Worm (Caenorhabditis elegans) whole organism, L2 larva: ENCODE data around the gene ttr-25.

ENCODE experiments used
- F13H6.1 ChIP-seq: sonication (generic microtip); optimal IDR thresholded peaks from 2 replicates; lab custom pipeline; 2016; ENCODE audit warnings: missing genetic modification characterization, missing compliant biosample characterization
- Y55F3AM.14 ChIP-seq: fragments of 200-800 bp; sonication (Bioruptor generic); optimal IDR thresholded peaks from 2 replicates; lab custom pipeline; 2018; ENCODE audit warnings: mild to moderate bottlenecking, missing genetic modification characterization, missing compliant biosample characterization
- alr-1 ChIP-seq: fragments of 150-350 bp; optimal IDR thresholded peaks from 2 replicates; lab custom pipeline; 2014; ENCODE audit warnings: missing biosample characterization, missing genetic modification characterization
- aly-2 ChIP-seq: fragments of 150-350 bp; optimal IDR thresholded peaks from 2 replicates; lab custom pipeline; 2014; ENCODE audit warnings: missing biosample characterization, missing genetic modification characterization
- blmp-1 ChIP-seq: sonication (generic microtip); optimal IDR thresholded peaks from 2 replicates; lab custom pipeline; 2017; ENCODE audit warnings: missing genetic modification characterization, mild to moderate bottlenecking, missing compliant biosample characterization, antibody characterized with exemption, moderate library complexity; ENCODE audit not compliant: insufficient read depth
- ceh-16 ChIP-seq: fragments of 150-350 bp; optimal IDR thresholded peaks from 2 replicates; lab custom pipeline; 2014; ENCODE audit warnings: missing biosample characterization, missing genetic modification characterization
- ceh-82 ChIP-seq: fragments of 150-350 bp; optimal IDR thresholded peaks from 2 replicates; lab custom pipeline; 2014; ENCODE audit warnings: missing biosample characterization, missing genetic modification characterization
- crh-2 ChIP-seq: sonication (generic microtip); optimal IDR thresholded peaks from 2 replicates; lab custom pipeline; 2017; ENCODE audit warnings: missing biosample characterization, missing genetic modification characterization
- elt-1 ChIP-seq: fragments of 150-350 bp; optimal IDR thresholded peaks from 2 replicates; lab custom pipeline; 2014; ENCODE audit warnings: missing biosample characterization, missing genetic modification characterization
- elt-3 ChIP-seq: sonication (generic microtip); optimal IDR thresholded peaks from 2 replicates; lab custom pipeline; 2017; ENCODE audit warnings: missing biosample characterization, missing genetic modification characterization
- fos-1 ChIP-seq: fragments of 150-350 bp; optimal IDR thresholded peaks from 2 replicates; lab custom pipeline; 2014; ENCODE audit warnings: missing biosample characterization, missing genetic modification characterization
- gmeb-1 ChIP-seq: fragments of 150-350 bp; optimal IDR thresholded peaks from 2 replicates; lab custom pipeline; 2014; ENCODE audit warnings: missing biosample characterization, missing genetic modification characterization
- lin-11 ChIP-seq: fragments of 150-350 bp; sonication (generic microtip); optimal IDR thresholded peaks from 2 replicates; lab custom pipeline; 2014; ENCODE audit warnings: missing biosample characterization, missing genetic modification characterization, inconsistent platforms, mixed read lengths
- lin-13 ChIP-seq: fragments of 150-350 bp; optimal IDR thresholded peaks from 2 replicates; lab custom pipeline; 2014; ENCODE audit warnings: missing biosample characterization, missing genetic modification reagents, missing genetic modification characterization
- lin-39 ChIP-seq: fragments of 150-350 bp; optimal IDR thresholded peaks from 2 replicates; lab custom pipeline; 2014; ENCODE audit warnings: missing biosample characterization, missing genetic modification reagents, missing genetic modification characterization
- mab-5 ChIP-seq: fragments of 150-350 bp; optimal IDR thresholded peaks from 2 replicates; lab custom pipeline; 2014; ENCODE audit warnings: missing biosample characterization, missing genetic modification characterization
- mbf-1 ChIP-seq: sonication (generic microtip); optimal IDR thresholded peaks from 2 replicates; lab custom pipeline; 2017; ENCODE audit warnings: missing biosample characterization, missing genetic modification characterization
- mdl-1 ChIP-seq, 2 experiments: fragments of 150-350 bp in 1 of 2; sonication (generic microtip) in 1 of 2; optimal IDR thresholded peaks; 2 replicates each; lab custom pipeline; 2017; ENCODE audit warnings: missing biosample characterization in 2 of 2, missing genetic modification characterization in 2 of 2
- nhr-10 ChIP-seq: sonication (generic microtip); optimal IDR thresholded peaks from 2 replicates; lab custom pipeline; 2017; ENCODE audit warnings: missing biosample characterization, missing genetic modification characterization
- nhr-11 ChIP-seq: fragments of 150-350 bp; optimal IDR thresholded peaks from 2 replicates; lab custom pipeline; 2014; ENCODE audit warnings: missing biosample characterization, missing genetic modification characterization
- nhr-12 ChIP-seq: fragments of 150-350 bp; optimal IDR thresholded peaks from 2 replicates; lab custom pipeline; 2014; ENCODE audit warnings: missing biosample characterization, missing genetic modification characterization
- nhr-21 ChIP-seq: fragments of 150-350 bp; optimal IDR thresholded peaks from 2 replicates; lab custom pipeline; 2014; ENCODE audit warnings: missing biosample characterization, missing genetic modification characterization
- nhr-23 ChIP-seq: fragments of 150-350 bp; optimal IDR thresholded peaks from 2 replicates; lab custom pipeline; 2014; ENCODE audit warnings: missing biosample characterization, missing genetic modification reagents, missing genetic modification characterization
- nhr-237 ChIP-seq: fragments of 150-350 bp; optimal IDR thresholded peaks from 2 replicates; lab custom pipeline; 2014; ENCODE audit warnings: missing biosample characterization, missing genetic modification characterization
- nhr-25 ChIP-seq: fragments of 150-350 bp; sonication (generic microtip); optimal IDR thresholded peaks from 3 replicates; lab custom pipeline; 2014; ENCODE audit warnings: missing biosample characterization, missing genetic modification characterization
- nhr-6 ChIP-seq: fragments of 150-350 bp; optimal IDR thresholded peaks from 2 replicates; lab custom pipeline; 2014; ENCODE audit warnings: missing biosample characterization, missing genetic modification characterization
- nhr-77 ChIP-seq: fragments of 150-350 bp; optimal IDR thresholded peaks from 2 replicates; lab custom pipeline; 2014; ENCODE audit warnings: missing biosample characterization, missing genetic modification characterization
- peb-1 ChIP-seq: fragments of 150-350 bp; optimal IDR thresholded peaks from 2 replicates; lab custom pipeline; 2014; ENCODE audit warnings: missing biosample characterization, missing genetic modification characterization
- sem-4 ChIP-seq: fragments of 150-350 bp; optimal IDR thresholded peaks from 2 replicates; lab custom pipeline; 2014; ENCODE audit warnings: missing biosample characterization, missing genetic modification reagents, missing genetic modification characterization
- sma-3 ChIP-seq: sonication (generic microtip); optimal IDR thresholded peaks from 2 replicates; lab custom pipeline; 2016; ENCODE audit warnings: missing genetic modification reagents, missing genetic modification characterization, missing compliant biosample characterization
- snpc-4 ChIP-seq: fragments of 150-350 bp; optimal IDR thresholded peaks from 2 replicates; lab custom pipeline; 2014; ENCODE audit warnings: missing biosample characterization, missing genetic modification characterization
- unc-39 ChIP-seq: fragments of 150-350 bp; optimal IDR thresholded peaks from 2 replicates; lab custom pipeline; 2014; ENCODE audit warnings: missing biosample characterization, missing genetic modification characterization
- unc-55 ChIP-seq: fragments of 150-350 bp; sonication (generic microtip); optimal IDR thresholded peaks from 3 replicates; lab custom pipeline; 2014; ENCODE audit warnings: missing biosample characterization, missing genetic modification reagents, missing genetic modification characterization
- ztf-1 ChIP-seq: fragments of 200-800 bp; sonication (Bioruptor generic); conservative IDR thresholded peaks from 2 replicates; pipeline ENCODE4 v1.3.6; 2022; ENCODE audit warnings: missing genetic modification characterization, missing compliant biosample characterization
- ztf-11 ChIP-seq: sonication (generic microtip); optimal IDR thresholded peaks from 2 replicates; lab custom pipeline; 2017; ENCODE audit warnings: missing biosample characterization, missing genetic modification characterization
- ztf-4 ChIP-seq: fragments of 150-350 bp; optimal IDR thresholded peaks from 2 replicates; lab custom pipeline; 2014; ENCODE audit warnings: missing biosample characterization, missing genetic modification characterization

ttr-25 gene

DNA sequence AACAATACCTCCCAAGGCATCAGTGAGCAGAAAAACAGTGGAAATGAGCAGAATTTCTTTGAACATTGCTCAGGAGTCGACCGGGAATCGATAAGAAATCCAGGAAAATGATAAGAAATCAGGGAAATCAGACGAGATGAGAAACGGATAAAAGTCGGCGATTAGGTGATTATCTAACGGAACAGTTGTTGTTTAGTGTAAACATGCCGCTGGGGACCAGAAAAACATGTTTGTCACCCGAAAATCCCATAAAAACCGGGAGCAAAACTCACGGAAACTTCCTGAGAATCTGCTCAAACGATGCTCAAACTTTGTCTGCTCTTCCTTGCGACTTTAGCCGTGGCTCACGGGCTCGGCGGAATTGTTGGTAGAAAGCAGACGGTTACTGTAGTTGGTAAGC, at the start of gene ttr-25, which contains the start of gene ttr-24:
ttr-25 (plus strand) TSS at position 227 of the 400 bp plus-strand sequence.
ttr-24 (minus strand) TSS at position 156 of the 400 bp plus-strand sequence.
- TF ChIP-seq sem-4 (tag; lab: Kevin White, UChicago) (no peak), gmeb-1 (no peak), nhr-11 (no peak), alr-1 (tag; lab: Kevin White, UChicago) (no peak), nhr-6 (no peak)
- TF ChIP-seq, all 48 proteins: peak for 0

- TF ChIP-seq snpc-4 (tag; lab: Kevin White, UChicago) = no peak
- no peak for TF ChIP-seq nhr-23 (tag; lab: Kevin White, UChicago)
These were observed 49.7 kb upstream of the ttr-25 start for ce11 chrV:18506772-18507171.

DNA sequence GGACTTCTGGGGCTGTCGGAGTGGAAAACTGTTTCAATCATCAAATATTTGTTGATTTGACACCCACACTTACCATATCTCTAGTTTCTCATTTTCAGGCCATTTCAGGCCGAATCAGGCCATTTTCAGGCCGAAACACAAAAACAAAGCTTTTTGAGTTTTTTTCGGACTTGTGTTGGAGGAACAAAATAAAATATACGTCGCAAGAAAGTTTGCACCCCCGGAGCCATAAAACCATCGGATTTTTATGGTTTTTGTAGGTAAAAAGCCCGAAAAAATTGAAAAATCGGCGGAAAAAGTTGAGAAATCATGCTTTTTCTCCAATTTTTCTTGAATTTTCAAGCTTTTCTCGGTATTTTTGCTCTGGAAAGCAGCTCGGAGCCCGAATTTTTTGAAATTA, 48.0 kb upstream of the ttr-25 start, which contains the start of gene Y51A2D.1:
Y51A2D.1 (plus strand) TSS at position 301 of the 400 bp plus-strand sequence.
- TF ChIP-seq ztf-1 (GFP tag; lab: Robert Waterston, UW) (no peak), unc-39 (no peak), lin-11 (tag; lab: Kevin White, UChicago) (no peak), lin-39 (no peak), aly-2 (no peak), nhr-237 (tag; lab: Kevin White, UChicago) (no peak), nhr-12 (tag; lab: Kevin White, UChicago) (no peak), fos-1 (tag; lab: Kevin White, UChicago) (no peak), mdl-1 (tag; optimal IDR thresholded peaks at IDR 0.05; lab: Kevin White, UChicago) (no peak), crh-2 (tag; lab: Kevin White, UChicago) (no peak), nhr-6 (no peak), nhr-77 (tag; lab: Kevin White, UChicago) (no peak), unc-55 (no peak)

ce11 chrV:18511847-18512246, 44.7 kb upstream of the ttr-25 start:
- TF ChIP-seq lin-13 (GFP tag; lab: Kevin White, UChicago) = no peak
- TF ChIP-seq F13H6.1 (tag; lab: Kevin White, UChicago) = no peak
- no peak for TF ChIP-seq nhr-23 (tag; lab: Kevin White, UChicago)
- TF ChIP-seq unc-39 = no peak
- TF ChIP-seq nhr-10 (tag; lab: Kevin White, UChicago) = no peak
- TF ChIP-seq nhr-25 = no peak
- TF ChIP-seq ceh-16 = no peak
- TF ChIP-seq ceh-82 = no peak
- no peak for TF ChIP-seq elt-1 (tag; lab: Kevin White, UChicago)
- TF ChIP-seq sma-3 (GFP tag; lab: Kevin White, UChicago) = no peak
- no peak for TF ChIP-seq lin-39
- no peak for TF ChIP-seq mbf-1 (tag; lab: Kevin White, UChicago)
- no peak for TF ChIP-seq peb-1

DNA sequence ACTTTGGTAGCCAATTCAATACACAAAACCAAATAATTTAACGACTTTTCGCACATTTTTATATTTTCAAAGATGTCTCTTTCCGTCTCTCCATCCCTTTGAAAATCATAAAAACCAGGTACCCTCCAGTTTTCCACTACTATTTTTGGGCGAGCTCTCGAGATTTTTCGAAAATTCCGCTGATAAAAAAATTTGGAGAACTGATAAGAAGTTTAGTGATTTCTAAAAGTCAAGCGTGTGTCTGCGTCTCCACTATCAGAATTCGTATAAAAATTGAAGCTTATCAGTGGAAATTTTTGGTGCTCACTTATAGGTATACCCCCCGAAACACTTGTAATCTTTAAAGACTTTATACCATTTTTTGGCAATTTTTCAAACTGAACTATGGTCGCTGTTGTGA, 40.0 kb upstream of the ttr-25 start, which contains the start of gene hmit-1.1:
hmit-1.1 (plus strand) TSS at position 294 of the 400 bp plus-strand sequence.
- TF ChIP-seq nhr-237 (tag; lab: Kevin White, UChicago) (no peak), fos-1 (tag; lab: Kevin White, UChicago) (peak; percentile 52)

ce11 chrV:18524460-18524859, 32.1 kb upstream of the ttr-25 start, which contains the start of gene hmit-1.2:
hmit-1.2 (plus strand) TSS chrV:18524760.
- TF ChIP-seq elt-1 (tag; lab: Kevin White, UChicago) (no peak), crh-2 (tag; lab: Kevin White, UChicago) (no peak), mbf-1 (tag; lab: Kevin White, UChicago) (no peak), nhr-11 (no peak), ztf-11 (tag; lab: Kevin White, UChicago) (no peak), nhr-21 (no peak), lin-11 (tag; lab: Kevin White, UChicago) (no peak), blmp-1 (tag; lab: Kevin White, UChicago) (no peak), ceh-16 (no peak), unc-39 (no peak), ztf-1 (GFP tag; lab: Robert Waterston, UW) (no peak), elt-3 (no peak), mab-5 (tag; lab: Kevin White, UChicago) (no peak), gmeb-1 (no peak), lin-13 (GFP tag; lab: Kevin White, UChicago) (no peak), nhr-10 (tag; lab: Kevin White, UChicago) (no peak), sem-4 (tag; lab: Kevin White, UChicago) (no peak), ztf-4 (tag; lab: Kevin White, UChicago) (no peak), Y55F3AM.14 (GFP tag; lab: Kevin White, UChicago) (no peak), nhr-6 (no peak)
